Worm (Caenorhabditis elegans) whole organism, midembryonic: ENCODE measurements around the gene Y17D7C.6.

ENCODE experiments used
- T22C8.4 ChIP-seq: fragments of 200-800 bp; sonication (Bioruptor generic); IDR thresholded peaks from 2 replicates; pipeline ENCODE4 v1.3.6; 2022; ENCODE audit warnings: missing genetic modification characterization, missing compliant biosample characterization
- cog-1 ChIP-seq: sonication (generic microtip); optimal IDR thresholded peaks from 2 replicates; lab custom pipeline; 2016; ENCODE audit warnings: missing genetic modification characterization, missing compliant biosample characterization
- flt-1 ChIP-seq: fragments of 200-800 bp; sonication (Bioruptor generic); IDR thresholded peaks from 2 replicates; pipeline ENCODE4 v1.3.6; 2022; ENCODE audit warnings: missing genetic modification characterization, missing compliant biosample characterization
- klf-2 ChIP-seq: fragments of 200-800 bp; sonication (Bioruptor generic); conservative IDR thresholded peaks from 2 replicates; pipeline ENCODE4 v1.3.6; 2022; ENCODE audit warnings: missing genetic modification reagents, missing genetic modification characterization, missing compliant biosample characterization
- med-1 ChIP-seq: sonication (generic microtip); optimal IDR thresholded peaks from 2 replicates; lab custom pipeline; 2017; ENCODE audit warnings: missing genetic modification characterization, mild to moderate bottlenecking, missing compliant biosample characterization, antibody characterized with exemption, missing genetic modification reagents; ENCODE audit not compliant: insufficient read depth
- ref-1 ChIP-seq: fragments of 200-800 bp; sonication (Bioruptor generic); conservative IDR thresholded peaks from 2 replicates; pipeline ENCODE4 v1.3.6; 2022; ENCODE audit warnings: missing genetic modification reagents, missing genetic modification characterization, missing compliant biosample characterization
- tab-1 ChIP-seq: fragments of 200-800 bp; sonication (Bioruptor generic); IDR thresholded peaks from 2 replicates; pipeline ENCODE4 v1.3.6; 2022; ENCODE audit warnings: missing genetic modification characterization, missing compliant biosample characterization
- ztf-23 ChIP-seq: fragments of 200-800 bp; sonication (Bioruptor generic); IDR thresholded peaks from 2 replicates; pipeline ENCODE4 v1.3.6; 2022; ENCODE audit warnings: missing genetic modification reagents, missing genetic modification characterization, missing compliant biosample characterization
- ztf-29 ChIP-seq: fragments of 200-800 bp; sonication (Bioruptor generic); IDR thresholded peaks from 2 replicates; pipeline ENCODE4 v1.3.6; 2022; ENCODE audit warnings: missing genetic modification reagents, missing genetic modification characterization, missing compliant biosample characterization

DNA sequence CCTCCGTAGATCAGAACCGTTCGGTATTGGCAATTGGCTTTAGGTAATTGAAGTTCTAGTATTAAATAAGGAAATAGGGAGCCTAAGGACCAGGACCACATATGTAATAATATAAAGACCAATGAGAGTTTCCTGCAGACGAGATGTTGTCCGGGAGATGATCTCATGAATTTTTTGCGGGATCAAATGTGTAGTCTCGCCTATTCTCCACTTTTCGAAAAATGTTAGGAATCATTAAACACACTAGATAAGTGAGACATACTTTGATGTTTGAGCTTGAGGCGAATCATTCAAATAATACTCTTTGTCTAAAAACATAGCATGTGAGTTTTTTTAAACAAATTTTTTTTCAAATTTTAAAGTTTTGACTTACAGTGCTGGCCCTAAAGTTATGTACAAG lies 43.4 kb downstream of the Y17D7C.6 start, which contains the start of gene F11D11.6:
- no peak for TF ChIP-seq ztf-23 (GFP tag; lab: Robert Waterston, UW)
- no peak for TF ChIP-seq ref-1
- no peak for TF ChIP-seq flt-1 (GFP tag; lab: Robert Waterston, UW)
- TF ChIP-seq klf-2 (GFP tag; lab: Robert Waterston, UW), result no peak
- no peak for TF ChIP-seq ztf-29 (GFP tag; lab: Robert Waterston, UW)
- no peak for TF ChIP-seq med-1 (GFP tag; lab: Kevin White, UChicago)
- TF ChIP-seq cog-1 (tag; lab: Kevin White, UChicago), result no peak
- TF ChIP-seq tab-1 (GFP tag; lab: Robert Waterston, UW), result no peak
- TF ChIP-seq T22C8.4 (GFP tag; lab: Robert Waterston, UW), result no peak
